Fruit fly (Drosophila melanogaster) whole organism, adult: Measurements from ENCODE around the gene CG31797.

Source experiments
- CG11617 ChIP-seq: fragments of 200-800 bp; sonication (Bioruptor generic); optimal IDR thresholded peaks from 2 replicates; lab custom pipeline; 2017; ENCODE audit warnings: mild to moderate bottlenecking, missing biosample characterization, missing genetic modification reagents, missing genetic modification characterization
- CG12768 ChIP-seq: fragments of 200-800 bp; sonication (Bioruptor generic); optimal IDR thresholded peaks from 2 replicates; lab custom pipeline; 2017; ENCODE audit warnings: missing biosample characterization, missing genetic modification characterization, mild to moderate bottlenecking, moderate library complexity, missing genetic modification reagents
- CG14711 ChIP-seq: fragments of 200-800 bp; sonication (Bioruptor generic); optimal IDR thresholded peaks from 2 replicates; lab custom pipeline; 2018; ENCODE audit warnings: missing biosample characterization, mild to moderate bottlenecking, missing genetic modification characterization, moderate library complexity
- CG1620 ChIP-seq: fragments of 200-800 bp; sonication (Bioruptor generic); optimal IDR thresholded peaks from 2 replicates; lab custom pipeline; 2016; ENCODE audit warnings: missing biosample characterization, missing genetic modification characterization
- CG33017 ChIP-seq: fragments of 200-800 bp; sonication (Bioruptor generic); optimal IDR thresholded peaks from 2 replicates; lab custom pipeline; 2018; ENCODE audit warnings: missing biosample characterization, mild to moderate bottlenecking, missing genetic modification characterization, moderate library complexity
- CG5204 ChIP-seq: fragments of 200-800 bp; sonication (Bioruptor generic); optimal IDR thresholded peaks from 2 replicates; lab custom pipeline; 2016; ENCODE audit warnings: missing biosample characterization, missing genetic modification characterization
- CG7045 ChIP-seq: fragments of 200-800 bp; sonication (Bioruptor generic); optimal IDR thresholded peaks from 2 replicates; lab custom pipeline; 2017; ENCODE audit warnings: missing biosample characterization, mild to moderate bottlenecking, missing genetic modification characterization
- CG7101 ChIP-seq: fragments of 200-800 bp; sonication (Bioruptor generic); optimal IDR thresholded peaks from 2 replicates; lab custom pipeline; 2018; ENCODE audit warnings: missing biosample characterization, mild to moderate bottlenecking, missing genetic modification characterization, moderate library complexity
- Clk ChIP-seq: fragments of 200-800 bp; sonication (Bioruptor generic); optimal IDR thresholded peaks from 2 replicates; lab custom pipeline; 2017; ENCODE audit warnings: missing biosample characterization, missing genetic modification characterization
- Crg-1 ChIP-seq: fragments of 200-800 bp; sonication (Bioruptor generic); optimal IDR thresholded peaks from 2 replicates; lab custom pipeline; 2016; ENCODE audit warnings: missing biosample characterization, missing genetic modification characterization
- Hr96 ChIP-seq: fragments of 200-800 bp; sonication (Bioruptor generic); optimal IDR thresholded peaks from 2 replicates; lab custom pipeline; 2016; ENCODE audit warnings: missing biosample characterization, missing genetic modification characterization
- Mnt ChIP-seq: fragments of 200-800 bp; sonication (Bioruptor generic); optimal IDR thresholded peaks from 2 replicates; lab custom pipeline; 2016; ENCODE audit warnings: missing biosample characterization, mild to moderate bottlenecking, missing genetic modification characterization
- bab1 ChIP-seq: fragments of 200-800 bp; sonication (Bioruptor generic); optimal IDR thresholded peaks from 3 replicates; lab custom pipeline; 2019; ENCODE audit warnings: missing biosample characterization, mild to moderate bottlenecking, missing genetic modification characterization, moderate library complexity
- cic ChIP-seq: fragments of 200-800 bp; sonication (Bioruptor generic); optimal IDR thresholded peaks from 2 replicates; lab custom pipeline; 2017; ENCODE audit warnings: missing biosample characterization, mild to moderate bottlenecking, missing genetic modification characterization, moderate library complexity
- cnc ChIP-seq, 2 experiments: fragments of >200 bp; optimal IDR thresholded peaks; 2 replicates each; lab custom pipeline; 2017
- kay ChIP-seq: fragments of 200-800 bp; sonication (Bioruptor generic); peaks from one replicate; lab custom pipeline; 2016; ENCODE audit warnings: missing biosample characterization, missing genetic modification characterization, borderline replicate concordance
- ovo ChIP-seq: fragments of 200-800 bp; sonication (Bioruptor generic); optimal IDR thresholded peaks from 2 replicates; lab custom pipeline; 2016; ENCODE audit warnings: missing biosample characterization, missing genetic modification characterization
- pad ChIP-seq: fragments of 200-800 bp; sonication (Bioruptor generic); optimal IDR thresholded peaks from 3 replicates; lab custom pipeline; 2017; ENCODE audit warnings: missing biosample characterization, missing genetic modification characterization, mild to moderate bottlenecking, moderate library complexity, missing genetic modification reagents
- tj ChIP-seq: fragments of 200-800 bp; sonication (Bioruptor generic); optimal IDR thresholded peaks from 3 replicates; lab custom pipeline; 2017; ENCODE audit warnings: missing biosample characterization, mild to moderate bottlenecking, missing genetic modification characterization, moderate library complexity
- toe ChIP-seq: fragments of 200-800 bp; sonication (Bioruptor generic); optimal IDR thresholded peaks from 2 replicates; lab custom pipeline; 2016; ENCODE audit warnings: missing biosample characterization, missing genetic modification characterization

CG31797 gene

DNA sequence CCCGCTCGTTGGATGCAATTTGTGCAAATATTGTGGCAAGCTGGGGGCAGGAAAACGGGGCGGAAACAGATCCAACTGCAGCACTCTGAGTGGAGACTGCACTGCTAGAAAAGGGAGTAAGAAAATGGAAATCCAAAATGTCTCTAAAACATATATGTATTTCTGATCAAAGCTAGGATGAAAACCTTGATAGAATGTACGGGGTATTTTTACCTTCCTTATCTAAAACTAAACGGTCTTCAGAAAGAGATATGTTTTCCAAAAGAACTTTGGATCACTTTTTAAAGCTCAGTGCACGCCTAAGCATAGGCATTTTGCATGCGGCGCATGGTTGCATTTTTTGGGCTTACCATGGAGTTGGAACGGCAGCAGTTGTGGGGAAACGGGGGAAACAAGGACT is 8.0 kb downstream of the CG31797 start:
- TF ChIP-seq Clk (GFP tag; lab: Kevin White, UChicago), result no peak
- TF ChIP-seq cnc (optimal IDR thresholded peaks at IDR 0.05; lab: Kevin White, UChicago), result no peak
- no peak for TF ChIP-seq bab1 (GFP tag; lab: Kevin White, UChicago)

- no peak for TF ChIP-seq CG14711
- no peak for TF ChIP-seq Hr96
- TF ChIP-seq Crg-1 (GFP tag; lab: Kevin White, UChicago), result no peak
- no peak for TF ChIP-seq ovo (GFP tag; lab: Kevin White, UChicago)
- no peak for TF ChIP-seq cnc (optimal IDR thresholded peaks at IDR 0.05; lab: Kevin White, UChicago)
- TF ChIP-seq kay (GFP tag; lab: Kevin White, UChicago), result no peak
- no peak for TF ChIP-seq toe (GFP tag; lab: Kevin White, UChicago)
- TF ChIP-seq Mnt, result no peak
- no peak for TF ChIP-seq CG11617
- no peak for TF ChIP-seq tj (GFP tag; lab: Kevin White, UChicago)
- no peak for TF ChIP-seq cic
- TF ChIP-seq CG5204 (GFP tag; lab: Kevin White, UChicago), result no peak
- TF ChIP-seq bab1 (GFP tag; lab: Kevin White, UChicago), result no peak
- TF ChIP-seq CG7101 (tag; lab: Kevin White, UChicago), result no peak
- TF ChIP-seq pad (GFP tag; lab: Kevin White, UChicago), result no peak
- no peak for TF ChIP-seq Clk (GFP tag; lab: Kevin White, UChicago)
- no peak for TF ChIP-seq CG12768
- no peak for TF ChIP-seq CG1620 (GFP tag; lab: Kevin White, UChicago)
- no peak for TF ChIP-seq CG33017 (tag; lab: Kevin White, UChicago)
Observed at dm6 chr2L:19252410-19252809, 9.6 kb downstream of the CG31797 start.

DNA sequence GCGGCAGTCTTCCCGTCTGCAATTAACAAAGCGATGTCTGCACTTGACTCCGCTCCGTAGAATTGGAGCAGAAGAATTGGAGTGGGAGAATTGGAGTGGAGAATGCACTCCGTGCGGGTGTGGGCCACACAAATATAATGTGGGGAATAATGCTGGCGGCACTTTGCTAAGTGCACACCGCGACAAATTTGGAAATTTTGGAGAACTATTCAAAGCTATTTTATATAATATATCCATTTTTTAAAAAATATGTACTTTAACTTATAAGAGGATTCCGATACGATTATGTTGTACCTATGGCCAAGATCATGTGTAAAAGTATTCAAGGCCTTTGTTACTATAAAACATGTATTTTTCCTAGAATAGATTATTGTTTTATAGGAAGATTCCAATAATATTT is 14.8 kb downstream of the CG31797 start:
- no peak for TF ChIP-seq CG7101 (tag; lab: Kevin White, UChicago)
- TF ChIP-seq cic, result no peak
- TF ChIP-seq tj (GFP tag; lab: Kevin White, UChicago), result no peak
- TF ChIP-seq Mnt, result no peak
- no peak for TF ChIP-seq toe (GFP tag; lab: Kevin White, UChicago)
- no peak for TF ChIP-seq ovo (GFP tag; lab: Kevin White, UChicago)
- TF ChIP-seq CG11617, result no peak
- TF ChIP-seq CG14711, result no peak
- TF ChIP-seq Hr96, result no peak
- no peak for TF ChIP-seq CG1620 (GFP tag; lab: Kevin White, UChicago)

- TF ChIP-seq CG33017 (tag; lab: Kevin White, UChicago) (no peak), CG5204 (GFP tag; lab: Kevin White, UChicago) (no peak), ovo (GFP tag; lab: Kevin White, UChicago) (no peak), CG7045 (GFP tag; lab: Kevin White, UChicago) (no peak), CG14711 (no peak), Mnt (no peak), Clk (GFP tag; lab: Kevin White, UChicago) (no peak), cnc (optimal IDR thresholded peaks at IDR 0.05; lab: Kevin White, UChicago) (no peak), Hr96 (no peak)
Observed at dm6 chr2L:19245655-19246255, 16.3 kb downstream of the CG31797 start.

dm6 chr2L:19238669-19239068 is 23.4 kb downstream of the CG31797 start:
- TF ChIP-seq CG12768 (no peak), CG14711 (no peak), tj (GFP tag; lab: Kevin White, UChicago) (no peak)

DNA sequence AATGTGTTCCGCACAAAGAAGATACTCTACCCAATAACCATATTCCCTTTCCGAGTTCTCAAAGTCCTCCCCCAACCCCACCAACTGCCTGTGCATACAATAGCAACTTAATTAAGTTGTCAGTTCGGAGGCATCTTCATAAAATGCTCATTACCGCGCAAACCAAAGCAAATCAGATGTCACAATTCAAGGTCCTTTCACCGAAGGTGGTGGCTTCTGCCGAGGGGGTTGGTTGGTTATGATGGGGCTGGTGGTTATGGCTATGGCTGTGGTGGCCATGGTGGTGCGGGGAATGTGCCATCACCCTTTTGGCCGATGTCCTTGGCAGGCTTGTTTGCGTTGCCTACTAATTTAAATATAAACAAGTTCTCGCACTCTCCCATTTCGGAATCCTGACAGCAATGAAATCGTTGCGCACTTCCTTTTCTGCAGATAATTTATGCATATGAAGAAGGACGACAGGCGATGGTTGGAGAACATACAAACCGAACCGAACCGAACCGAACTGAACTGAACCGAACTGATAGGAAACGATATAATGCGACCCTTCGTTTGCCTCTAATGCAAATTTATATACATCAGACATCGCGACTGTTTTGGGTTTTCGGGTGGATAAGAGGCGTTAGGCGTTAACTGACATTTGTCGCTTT is 26.3 kb downstream of the CG31797 start:
- TF ChIP-seq CG5204 (GFP tag; lab: Kevin White, UChicago) (no peak), Crg-1 (GFP tag; lab: Kevin White, UChicago) (no peak), CG14711 (no peak), Mnt (no peak), CG12768 (no peak), toe (GFP tag; lab: Kevin White, UChicago) (no peak), tj (GFP tag; lab: Kevin White, UChicago) (no peak), cic (no peak)

DNA sequence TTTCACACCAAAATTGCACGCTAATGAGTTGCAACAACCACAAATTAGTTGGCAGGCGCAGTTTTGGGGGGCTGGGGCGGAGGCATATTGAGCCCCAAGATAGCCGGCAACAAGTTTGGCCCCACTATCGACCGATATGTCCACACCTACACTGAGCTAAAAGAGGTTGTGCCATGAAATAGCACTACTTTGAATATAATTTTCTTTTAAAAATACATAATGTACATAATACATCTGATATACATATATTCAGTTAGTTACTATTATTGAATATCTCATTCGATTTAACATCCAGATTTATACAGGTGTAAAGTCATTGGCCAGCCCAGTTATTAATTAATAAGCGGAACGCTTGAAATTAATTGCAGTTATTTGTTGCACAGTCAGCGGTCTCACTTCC is 26.9 kb downstream of the CG31797 start:
- TF ChIP-seq Hr96 (no peak), CG12768 (no peak), ovo (GFP tag; lab: Kevin White, UChicago) (no peak), cic (no peak), CG1620 (GFP tag; lab: Kevin White, UChicago) (no peak), kay (GFP tag; lab: Kevin White, UChicago) (no peak)

DNA sequence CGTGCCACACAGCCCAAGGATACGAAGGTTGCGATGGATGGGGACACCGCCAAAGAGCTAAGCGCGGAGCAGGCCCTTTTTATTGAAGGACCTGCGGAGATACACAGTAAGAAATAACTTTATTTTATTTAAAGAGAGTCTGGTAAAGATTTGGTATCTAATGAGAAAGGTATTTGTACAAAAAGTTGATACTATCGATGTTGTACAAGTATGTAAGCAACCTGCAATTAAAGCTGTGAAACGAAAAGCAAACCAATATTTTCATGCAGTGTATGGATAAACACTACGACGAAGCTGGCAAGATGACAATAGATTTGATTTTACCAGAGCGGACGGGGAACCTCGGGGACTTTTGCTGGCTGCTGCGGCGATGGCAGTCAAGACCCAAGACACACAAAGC is 28.7 kb downstream of the CG31797 start:
- TF ChIP-seq cnc (optimal IDR thresholded peaks at IDR 0.05; lab: Kevin White, UChicago), result no peak
- TF ChIP-seq CG7101 (tag; lab: Kevin White, UChicago), result no peak
- TF ChIP-seq ovo (GFP tag; lab: Kevin White, UChicago), result no peak
- TF ChIP-seq bab1 (GFP tag; lab: Kevin White, UChicago), result no peak
- TF ChIP-seq pad (GFP tag; lab: Kevin White, UChicago), result no peak
- TF ChIP-seq CG1620 (GFP tag; lab: Kevin White, UChicago), result no peak
- TF ChIP-seq CG33017 (tag; lab: Kevin White, UChicago), result no peak
- no peak for TF ChIP-seq Clk (GFP tag; lab: Kevin White, UChicago)
- TF ChIP-seq Crg-1 (GFP tag; lab: Kevin White, UChicago), result no peak
- no peak for TF ChIP-seq CG7045 (GFP tag; lab: Kevin White, UChicago)
- TF ChIP-seq cic, result no peak
- TF ChIP-seq Hr96, result no peak
- TF ChIP-seq toe (GFP tag; lab: Kevin White, UChicago), result no peak
